Worm (Caenorhabditis elegans): ENCODE results near the gene Y22D7AL.9.

Y22D7AL.9 gene

DNA sequence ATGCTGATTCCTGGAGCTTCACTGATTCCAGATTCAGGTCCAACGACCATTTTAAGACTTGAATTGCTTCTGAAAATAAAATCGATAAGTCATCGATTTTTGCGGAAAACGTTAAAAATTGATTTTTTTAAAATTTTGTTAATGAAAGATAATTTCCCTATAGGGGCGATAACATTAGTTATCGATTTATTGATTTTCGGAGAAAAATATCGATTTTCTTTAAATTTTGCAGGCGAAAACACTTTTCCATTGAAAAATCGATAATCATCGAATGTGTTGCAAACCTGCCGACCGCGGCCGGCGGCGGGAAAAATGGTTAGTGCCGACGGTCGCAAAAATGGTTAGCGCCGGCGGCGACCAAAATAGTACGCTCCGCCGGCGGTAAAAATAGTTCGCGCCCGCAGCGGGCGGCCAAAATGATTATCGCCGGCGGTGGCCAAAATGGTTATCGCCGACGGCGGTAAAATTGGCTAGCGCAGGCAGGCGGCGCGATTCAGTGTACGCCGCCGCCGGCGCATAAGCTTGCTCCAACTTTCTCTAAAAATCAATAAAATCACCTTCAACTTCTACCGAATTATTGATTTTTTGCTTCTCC is 762 bp downstream of the Y22D7AL.9 start:
- TF ChIP-seq T26A8.4 (GFP tag; IDR thresholded peaks at IDR 0.05): no peak
- peak; percentile 76 for TF ChIP-seq set-16 (GFP tag; IDR thresholded peaks at IDR 0.05)
- TF ChIP-seq ceh-28 (tag; optimal IDR thresholded peaks at IDR 0.05): peak; percentile 98
- peak in 1 of 2 experiments; percentile 10 for TF ChIP-seq unc-62 (GFP tag; optimal IDR thresholded peaks at IDR 0.05 in 1 of 2)
- TF ChIP-seq unc-62 (tag; optimal IDR thresholded peaks at IDR 0.05): no peak

DNA sequence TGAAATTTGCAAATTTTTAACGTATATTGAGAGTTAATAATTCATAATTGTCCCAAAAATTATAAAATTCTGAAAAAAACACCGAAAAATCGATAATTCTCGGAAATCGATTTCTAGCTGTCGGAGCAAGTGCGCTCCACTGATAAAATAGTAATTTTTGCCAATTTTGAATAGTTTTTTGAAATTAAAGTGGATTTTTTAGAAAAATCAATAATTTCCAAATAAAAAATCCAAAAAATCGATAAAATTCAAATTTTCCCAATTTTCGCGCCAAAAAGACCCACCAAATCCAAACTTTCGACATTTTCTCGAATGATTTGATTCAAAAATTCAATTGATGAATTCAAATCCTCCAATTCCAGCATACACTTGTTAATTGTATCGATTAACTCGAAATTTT is 2.9 kb downstream of the Y22D7AL.9 start:
- TF ChIP-seq nhr-42 (GFP tag; IDR thresholded peaks at IDR 0.05) (no peak), ceh-28 (tag; optimal IDR thresholded peaks at IDR 0.05) (peak; percentile 54), nhr-102 (tag; optimal IDR thresholded peaks at IDR 0.05) (no peak)

DNA sequence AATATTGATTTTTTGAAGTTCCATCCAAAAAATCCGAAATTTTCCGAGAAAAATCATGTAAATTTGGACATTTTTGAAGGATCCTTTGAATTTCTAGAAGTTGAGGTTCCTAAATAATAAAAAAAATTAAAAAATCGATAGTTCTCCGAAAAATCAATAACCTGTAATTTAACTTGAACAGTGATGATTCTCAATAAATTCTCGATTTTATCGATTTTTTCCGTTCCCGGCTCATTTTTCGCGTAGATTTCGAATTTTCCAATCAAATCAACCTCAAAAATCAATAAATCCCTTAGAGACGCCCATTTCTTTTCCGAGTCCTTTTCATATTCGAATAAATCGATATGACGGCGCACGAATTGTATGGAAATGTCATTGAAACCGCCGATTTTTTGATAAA is 6.2 kb downstream of the Y22D7AL.9 start:
- TF ChIP-seq zip-2 (tag; optimal IDR thresholded peaks at IDR 0.05): no peak
- TF ChIP-seq zfp-3 (GFP tag; conservative IDR thresholded peaks at IDR 0.05): no peak
- TF ChIP-seq unc-62 (GFP tag; optimal IDR thresholded peaks at IDR 0.05 in 1 of 2): no peak
- no peak for TF ChIP-seq unc-62 (tag; optimal IDR thresholded peaks at IDR 0.05)
- no peak for TF ChIP-seq lin-29 (GFP tag; IDR thresholded peaks at IDR 0.05)
- TF ChIP-seq ceh-28 (tag; optimal IDR thresholded peaks at IDR 0.05): peak; percentile 85

DNA sequence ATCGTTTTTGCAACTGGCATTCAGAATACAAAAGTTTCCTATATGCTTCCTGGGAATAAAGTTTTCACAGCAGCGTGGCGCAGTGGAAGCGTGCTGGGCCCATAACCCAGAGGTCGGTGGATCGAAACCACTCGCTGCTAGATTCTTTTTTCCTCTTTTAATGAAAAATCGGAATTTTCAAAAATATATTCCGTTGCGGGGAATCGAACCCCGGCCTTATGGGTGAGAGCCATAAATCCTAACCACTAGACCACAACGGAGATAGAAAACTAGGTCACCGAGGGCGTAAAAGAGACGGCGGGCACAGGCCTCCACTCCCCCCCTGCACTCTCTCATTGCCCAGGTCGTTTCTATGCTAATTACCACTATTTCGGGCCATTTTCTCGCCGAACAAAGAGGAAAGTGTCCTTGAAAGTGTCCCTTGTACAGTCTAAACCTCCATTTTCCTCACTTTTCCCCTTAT is 9.3 kb downstream of the Y22D7AL.9 start, which contains the start of gene Y22D7AL.6:
Gene Y22D7AL.6, plus strand, starts transcription at position 413 of the 463 bp plus-strand sequence.
- TF ChIP-seq mdt-29 (GFP tag; IDR thresholded peaks at IDR 0.05) (peak; percentile 83), ceh-44 (GFP tag; IDR thresholded peaks at IDR 0.05) (0 out of 2 replicates have a peak, but pooled peaks have one; percentile 18), zip-2 (tag; optimal IDR thresholded peaks at IDR 0.05) (no peak), mep-1 (tag; optimal IDR thresholded peaks at IDR 0.05) (no peak), F26F4.8 (GFP tag; conservative IDR thresholded peaks at IDR 0.05) (peak; percentile 97), lir-3 (tag; optimal IDR thresholded peaks at IDR 0.05) (peak; percentile 65), snpc-4 (tag; optimal IDR thresholded peaks at IDR 0.05) (no peak), set-16 (GFP tag; IDR thresholded peaks at IDR 0.05) (peak; percentile 48; the same call in 1 of the 2 replicates), Y105C5A.15 (GFP tag; IDR thresholded peaks at IDR 0.05) (peak; percentile 45; the same call in 1 of the 2 replicates), madf-9 (GFP tag; conservative IDR thresholded peaks at IDR 0.05) (peak; percentile 78), ces-1 (GFP tag; optimal IDR thresholded peaks at IDR 0.05) (no peak), daf-19 (GFP tag; conservative IDR thresholded peaks at IDR 0.05) (peak; percentile 69; the same call in 1 of the 2 replicates), nhr-42 (GFP tag; IDR thresholded peaks at IDR 0.05) (0 out of 2 replicates have a peak, but pooled peaks have one; percentile 54), ceh-62 (tag; optimal IDR thresholded peaks at IDR 0.05) (no peak), saeg-2 (GFP tag; IDR thresholded peaks at IDR 0.05) (no peak), duxl-1 (tag; optimal IDR thresholded peaks at IDR 0.05; ENCODE audit: poor library complexity) (peak; percentile 61), mes-2 (tag; optimal IDR thresholded peaks at IDR 0.05; ENCODE audit: poor library complexity, severe bottlenecking) (peak; percentile 65), zfp-3 (GFP tag; conservative IDR thresholded peaks at IDR 0.05) (peak; percentile 79; the same call in 1 of the 2 replicates), R02D3.7 (tag; optimal IDR thresholded peaks at IDR 0.05) (no peak), dve-1 (tag; optimal IDR thresholded peaks at IDR 0.05; ENCODE audit: insufficient read depth) (peak; percentile 53), F44E2.7 (GFP tag; IDR thresholded peaks at IDR 0.05) (0 out of 2 replicates have a peak, but pooled peaks have one; percentile 85), F37D6.2 (tag; optimal IDR thresholded peaks at IDR 0.05) (peak; percentile 52), Y75B8A.6 (GFP tag; IDR thresholded peaks at IDR 0.05) (no peak), nhr-237 (tag; optimal IDR thresholded peaks at IDR 0.05) (no peak), dpl-1 (GFP tag; optimal IDR thresholded peaks at IDR 0.05) (no peak), arid-1 (GFP tag; conservative IDR thresholded peaks at IDR 0.05) (peak; percentile 84), ZK546.5 (tag; optimal IDR thresholded peaks at IDR 0.05) (no peak), ceh-32 (tag; optimal IDR thresholded peaks at IDR 0.05; ENCODE audit: poor library complexity) (no peak), pqm-1 (tag; optimal IDR thresholded peaks at IDR 0.05) (no peak), ctbp-1 (GFP tag; IDR thresholded peaks at IDR 0.05) (peak; percentile 81), ceh-20 (GFP tag; IDR thresholded peaks at IDR 0.05) (peak; percentile 52; the same call in 1 of the 2 replicates), nhr-25 (tag; optimal IDR thresholded peaks at IDR 0.05; ENCODE audit: borderline replicate concordance, insufficient read depth) (no peak), zip-11 (GFP tag; IDR thresholded peaks at IDR 0.05) (no peak), nhr-28 (tag; optimal IDR thresholded peaks at IDR 0.05) (no peak), tag-97 (GFP tag; IDR thresholded peaks at IDR 0.05) (no peak), ztf-11 (tag; optimal IDR thresholded peaks at IDR 0.05) (no peak), ama-1 (optimal IDR thresholded peaks at IDR 0.05) (no peak)
